Worm (Caenorhabditis elegans) whole organism, L3 larva: ENCODE results near the gene bath-36.
A peak's percentile ranks its signal among the peaks of the same experiment; 100 is the strongest.

Source experiments
- R02D3.7 ChIP-seq: fragments of 150-350 bp; optimal IDR thresholded peaks from 2 replicates; lab custom pipeline; 2014; ENCODE audit warnings: missing biosample characterization, missing genetic modification characterization
- ZK546.5 ChIP-seq: sonication (generic microtip); optimal IDR thresholded peaks from 2 replicates; lab custom pipeline; 2017; ENCODE audit warnings: missing biosample characterization, missing genetic modification characterization
- aly-2 ChIP-seq: fragments of 150-350 bp; optimal IDR thresholded peaks from 2 replicates; lab custom pipeline; 2014; ENCODE audit warnings: missing biosample characterization, missing genetic modification characterization
- ama-1 ChIP-seq: fragments of 150-350 bp; optimal IDR thresholded peaks from 2 replicates; lab custom pipeline; 2018
- ceh-82 ChIP-seq: fragments of 150-350 bp; optimal IDR thresholded peaks from 2 replicates; lab custom pipeline; 2014; ENCODE audit warnings: missing biosample characterization, missing genetic modification characterization
- daf-12 ChIP-seq: fragments of 150-350 bp; optimal IDR thresholded peaks from 2 replicates; lab custom pipeline; 2014; ENCODE audit warnings: missing biosample characterization, missing genetic modification reagents, missing genetic modification characterization
- egl-27 ChIP-seq: sonication (generic microtip); optimal IDR thresholded peaks from 4 replicates; lab custom pipeline; 2017; ENCODE audit warnings: missing biosample characterization, missing genetic modification reagents, missing genetic modification characterization
- egl-5 ChIP-seq: fragments of 150-350 bp; optimal IDR thresholded peaks from 2 replicates; lab custom pipeline; 2017; ENCODE audit warnings: missing biosample characterization, missing genetic modification reagents, missing genetic modification characterization, inconsistent platforms
- elt-2 ChIP-seq: sonication (generic microtip); optimal IDR thresholded peaks from 2 replicates; lab custom pipeline; 2016; ENCODE audit warnings: missing genetic modification reagents, mild to moderate bottlenecking, missing genetic modification characterization, missing compliant biosample characterization
- elt-3 ChIP-seq, 3 experiments: fragments of 150-350 bp in 1 of 3; sonication (generic microtip) in 2 of 3; optimal IDR thresholded peaks; 2 replicates in 2 of 3; 4 replicates in 1 of 3; lab custom pipeline; 2014 to 2017; ENCODE audit warnings: missing biosample characterization in 3 of 3, missing genetic modification characterization in 3 of 3
- eor-1 ChIP-seq, 2 experiments: fragments of 150-350 bp; optimal IDR thresholded peaks; 2 replicates each; lab custom pipeline; 2014 to 2018; ENCODE audit warnings: missing biosample characterization in 2 of 2, missing genetic modification characterization in 2 of 2
- fkh-2 ChIP-seq: fragments of 150-350 bp; optimal IDR thresholded peaks from 2 replicates; lab custom pipeline; 2014; ENCODE audit warnings: missing biosample characterization, missing genetic modification reagents, missing genetic modification characterization
- fos-1 ChIP-seq: fragments of 150-350 bp; optimal IDR thresholded peaks from 2 replicates; lab custom pipeline; 2014; ENCODE audit warnings: missing biosample characterization, missing genetic modification characterization
- hmg-11 ChIP-seq: sonication (generic microtip); optimal IDR thresholded peaks from 2 replicates; lab custom pipeline; 2016; ENCODE audit warnings: missing genetic modification characterization, missing compliant biosample characterization
- jun-1 ChIP-seq: fragments of 150-350 bp; optimal IDR thresholded peaks from 2 replicates; lab custom pipeline; 2014; ENCODE audit warnings: missing biosample characterization, missing genetic modification reagents, missing genetic modification characterization
- lin-15B ChIP-seq: fragments of 150-350 bp; optimal IDR thresholded peaks from 2 replicates; lab custom pipeline; 2014; ENCODE audit warnings: missing biosample characterization, missing genetic modification characterization
- lin-39 ChIP-seq: fragments of 150-350 bp; optimal IDR thresholded peaks from 2 replicates; lab custom pipeline; 2018; ENCODE audit warnings: missing biosample characterization, missing genetic modification reagents, missing genetic modification characterization
- mdl-1 ChIP-seq: fragments of 150-350 bp; optimal IDR thresholded peaks from 2 replicates; lab custom pipeline; 2014; ENCODE audit warnings: missing biosample characterization, missing genetic modification characterization
- nfya-1 ChIP-seq: sonication (generic microtip); optimal IDR thresholded peaks from 2 replicates; lab custom pipeline; 2017; ENCODE audit warnings: missing genetic modification characterization, mild to moderate bottlenecking, missing compliant biosample characterization, antibody characterized with exemption, moderate library complexity; ENCODE audit not compliant: insufficient read depth
- nhr-11 ChIP-seq: fragments of 150-350 bp; optimal IDR thresholded peaks from 2 replicates; lab custom pipeline; 2014; ENCODE audit warnings: missing biosample characterization, missing genetic modification characterization
- nhr-23 ChIP-seq: fragments of 150-350 bp; optimal IDR thresholded peaks from 2 replicates; lab custom pipeline; 2014; ENCODE audit warnings: missing biosample characterization, missing genetic modification reagents, missing genetic modification characterization
- nhr-237 ChIP-seq: fragments of 150-350 bp; optimal IDR thresholded peaks from 2 replicates; lab custom pipeline; 2014; ENCODE audit warnings: missing biosample characterization, missing genetic modification characterization
- nhr-25 ChIP-seq: sonication (generic microtip); optimal IDR thresholded peaks from 2 replicates; lab custom pipeline; 2017; ENCODE audit warnings: missing biosample characterization, missing genetic modification characterization
- nhr-43 ChIP-seq: sonication (generic microtip); optimal IDR thresholded peaks from 2 replicates; lab custom pipeline; 2016; ENCODE audit warnings: mild to moderate bottlenecking, missing genetic modification characterization, missing compliant biosample characterization; ENCODE audit not compliant: poor library complexity, severe bottlenecking
- nhr-76 ChIP-seq: fragments of 150-350 bp; sonication (generic microtip); optimal IDR thresholded peaks from 5 replicates; lab custom pipeline; 2014; ENCODE audit warnings: missing biosample characterization, missing genetic modification characterization
- nhr-77 ChIP-seq: fragments of 150-350 bp; optimal IDR thresholded peaks from 2 replicates; lab custom pipeline; 2014; ENCODE audit warnings: missing biosample characterization, missing genetic modification characterization
- pha-4 ChIP-seq: fragments of 150-350 bp; optimal IDR thresholded peaks from 2 replicates; lab custom pipeline; 2014; ENCODE audit warnings: missing biosample characterization, missing genetic modification reagents, missing genetic modification characterization
- pqm-1 ChIP-seq: fragments of 150-350 bp; optimal IDR thresholded peaks from 2 replicates; lab custom pipeline; 2017; ENCODE audit warnings: missing biosample characterization, missing genetic modification characterization, inconsistent platforms
- sea-2 ChIP-seq: fragments of 150-350 bp; sonication (generic microtip); optimal IDR thresholded peaks from 4 replicates; lab custom pipeline; 2014; ENCODE audit warnings: missing biosample characterization, missing genetic modification reagents, missing genetic modification characterization
- skn-1 ChIP-seq: fragments of 150-350 bp; optimal IDR thresholded peaks from 2 replicates; lab custom pipeline; 2014; ENCODE audit warnings: missing biosample characterization, missing genetic modification characterization
- unc-62 ChIP-seq: fragments of 150-350 bp; sonication (generic microtip); optimal IDR thresholded peaks from 4 replicates; lab custom pipeline; 2014; ENCODE audit warnings: missing biosample characterization, missing genetic modification reagents, missing genetic modification characterization
- ztf-11 ChIP-seq: fragments of 150-350 bp; optimal IDR thresholded peaks from 2 replicates; lab custom pipeline; 2014; ENCODE audit warnings: missing biosample characterization, missing genetic modification characterization

bath-36 gene

DNA sequence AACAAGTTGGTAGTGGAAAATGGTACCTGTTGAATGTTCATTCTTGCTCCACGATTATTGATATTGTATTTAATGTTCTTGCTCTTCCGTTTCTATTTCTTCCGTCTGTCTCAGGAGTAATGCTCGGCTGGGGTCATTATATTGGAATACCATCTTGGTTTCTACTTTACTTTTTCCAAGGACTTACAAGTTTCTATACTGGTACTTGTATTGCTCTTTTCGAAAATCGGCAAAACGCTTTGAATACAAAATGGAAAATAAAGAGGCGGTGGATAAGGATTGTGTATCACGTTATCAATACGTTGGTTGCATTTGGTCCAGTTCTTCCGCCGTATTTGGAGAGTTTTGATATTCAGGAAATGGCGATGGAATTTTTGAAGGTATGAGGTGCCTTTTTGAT is 35.7 kb upstream of the bath-36 start:
- TF ChIP-seq aly-2 (tag; lab: Kevin White, UChicago) = no peak
- no peak for TF ChIP-seq lin-15B (tag; lab: Kevin White, UChicago)
- TF ChIP-seq fos-1 (tag; lab: Kevin White, UChicago) = no peak
- no peak for TF ChIP-seq nhr-23 (tag; lab: Kevin White, UChicago)
- no peak for TF ChIP-seq nhr-237 (tag; lab: Kevin White, UChicago)
- TF ChIP-seq nhr-11 (tag; lab: Kevin White, UChicago) = no peak
- TF ChIP-seq skn-1 (tag; lab: Kevin White, UChicago) = no peak
- TF ChIP-seq, all 47 proteins: peak for 0

ce11 chrV:15153277-15153676 is 34.4 kb upstream of the bath-36 start, which contains the start of gene srh-55:
Gene srh-55 (plus strand): TSS chrV:15153577.
- TF ChIP-seq pqm-1 (tag; lab: Kevin White, UChicago) (no peak), ama-1 (lab: Kevin White, UChicago) (no peak), elt-3 (tag; optimal IDR thresholded peaks at IDR 0.05; lab: Kevin White, UChicago) (no peak), nhr-237 (tag; lab: Kevin White, UChicago) (no peak), lin-15B (tag; lab: Kevin White, UChicago) (no peak), R02D3.7 (tag; lab: Kevin White, UChicago) (no peak), skn-1 (tag; lab: Kevin White, UChicago) (no peak), nhr-25 (tag; lab: Kevin White, UChicago) (no peak), egl-27 (tag; lab: Kevin White, UChicago) (no peak), ztf-11 (tag; lab: Kevin White, UChicago) (no peak), ZK546.5 (tag; lab: Kevin White, UChicago) (no peak), ceh-82 (tag; lab: Kevin White, UChicago) (no peak)
- TF ChIP-seq, all 47 proteins: peak for 0

ce11 chrV:15156504-15156903 is 31.2 kb upstream of the bath-36 start:
- no peak for TF ChIP-seq egl-5 (tag; lab: Kevin White, UChicago)
- TF ChIP-seq mdl-1 (tag; lab: Kevin White, UChicago) = no peak
- no peak for TF ChIP-seq lin-15B (tag; lab: Kevin White, UChicago)
- no peak for TF ChIP-seq fkh-2
- no peak for TF ChIP-seq pqm-1 (tag; lab: Kevin White, UChicago)
- no peak for TF ChIP-seq lin-39 (tag; lab: Kevin White, UChicago)
- no peak for TF ChIP-seq elt-2
- TF ChIP-seq pha-4 (tag; lab: Kevin White, UChicago) = no peak
- TF ChIP-seq eor-1 (tag; optimal IDR thresholded peaks at IDR 0.05; lab: Kevin White, UChicago) = no peak
- no peak for TF ChIP-seq ceh-82 (tag; lab: Kevin White, UChicago)
- no peak for TF ChIP-seq nhr-43 (tag; lab: Kevin White, UChicago)
- TF ChIP-seq ZK546.5 (tag; lab: Kevin White, UChicago) = no peak
- TF ChIP-seq nhr-237 (tag; lab: Kevin White, UChicago) = no peak
- TF ChIP-seq unc-62 (GFP tag; lab: Kevin White, UChicago) = no peak
- no peak for TF ChIP-seq ama-1 (lab: Kevin White, UChicago)
- no peak for TF ChIP-seq jun-1 (tag; lab: Kevin White, UChicago)
- TF ChIP-seq, all 47 proteins: peak for 0

- no peak for TF ChIP-seq mdl-1 (tag; lab: Kevin White, UChicago)
- no peak for TF ChIP-seq egl-5 (tag; lab: Kevin White, UChicago)
- no peak for TF ChIP-seq nhr-11 (tag; lab: Kevin White, UChicago)
- TF ChIP-seq nhr-76 (tag; lab: Kevin White, UChicago) = no peak
- no peak for TF ChIP-seq nfya-1
- no peak for TF ChIP-seq hmg-11 (tag; lab: Kevin White, UChicago)
- TF ChIP-seq eor-1 (tag; optimal IDR thresholded peaks at IDR 0.05; lab: Kevin White, UChicago) = no peak
- no peak for TF ChIP-seq daf-12
- no peak for TF ChIP-seq nhr-23 (tag; lab: Kevin White, UChicago)
- TF ChIP-seq, all 47 proteins: peak for 0
Observed at ce11 chrV:15158691-15159090, 29.0 kb upstream of the bath-36 start, which contains the start of gene str-45. Gene str-45 (plus strand): TSS chrV:15158991.

- TF ChIP-seq nhr-11 (tag; lab: Kevin White, UChicago) (peak; percentile 15), sea-2 (no peak), nhr-77 (tag; lab: Kevin White, UChicago) (no peak), egl-27 (tag; lab: Kevin White, UChicago) (no peak), daf-12 (no peak), nhr-76 (tag; lab: Kevin White, UChicago) (no peak), ZK546.5 (tag; lab: Kevin White, UChicago) (no peak), skn-1 (tag; lab: Kevin White, UChicago) (no peak)
Observed at ce11 chrV:15162697-15163096, 25.0 kb upstream of the bath-36 start, which contains the start of gene srz-11. Gene srz-11 (plus strand): TSS chrV:15163082.
